Worm (Caenorhabditis elegans) whole organism, L3 larva: ENCODE data around the gene C10C6.7.

Experiments
- ZK546.5 ChIP-seq: sonication (generic microtip); optimal IDR thresholded peaks from 2 replicates; lab custom pipeline; 2017; ENCODE audit warnings: missing biosample characterization, missing genetic modification characterization
- ama-1 ChIP-seq: fragments of 150-350 bp; optimal IDR thresholded peaks from 2 replicates; lab custom pipeline; 2018
- ceh-16 ChIP-seq: sonication (generic microtip); optimal IDR thresholded peaks from 2 replicates; lab custom pipeline; 2017; ENCODE audit warnings: missing biosample characterization, missing genetic modification characterization
- ceh-82 ChIP-seq: fragments of 150-350 bp; optimal IDR thresholded peaks from 2 replicates; lab custom pipeline; 2014; ENCODE audit warnings: missing biosample characterization, missing genetic modification characterization
- elt-3 ChIP-seq, 3 experiments: fragments of 150-350 bp in 1 of 3; sonication (generic microtip) in 2 of 3; optimal IDR thresholded peaks; 2 replicates in 2 of 3; 4 replicates in 1 of 3; lab custom pipeline; 2014 to 2017; ENCODE audit warnings: missing biosample characterization in 3 of 3, missing genetic modification characterization in 3 of 3
- mdl-1 ChIP-seq: fragments of 150-350 bp; optimal IDR thresholded peaks from 2 replicates; lab custom pipeline; 2014; ENCODE audit warnings: missing biosample characterization, missing genetic modification characterization
- nhr-11 ChIP-seq: fragments of 150-350 bp; optimal IDR thresholded peaks from 2 replicates; lab custom pipeline; 2014; ENCODE audit warnings: missing biosample characterization, missing genetic modification characterization
- tbx-2 ChIP-seq: sonication (generic microtip); optimal IDR thresholded peaks from 2 replicates; lab custom pipeline; 2016; ENCODE audit warnings: mild to moderate bottlenecking, missing genetic modification characterization, missing compliant biosample characterization
- zag-1 ChIP-seq: fragments of 150-350 bp; optimal IDR thresholded peaks from 2 replicates; lab custom pipeline; 2014; ENCODE audit warnings: missing biosample characterization, missing genetic modification characterization

- no peak for TF ChIP-seq ZK546.5 (tag; lab: Kevin White, UChicago)
- TF ChIP-seq ceh-16 (tag; lab: Kevin White, UChicago) = no peak
- TF ChIP-seq ceh-82 (tag; lab: Kevin White, UChicago) = no peak
- no peak for TF ChIP-seq nhr-11 (tag; lab: Kevin White, UChicago)
- TF ChIP-seq ama-1 = no peak
- no peak for TF ChIP-seq zag-1 (tag; lab: Kevin White, UChicago)
- TF ChIP-seq tbx-2 (tag; lab: Kevin White, UChicago) = no peak
- no peak for TF ChIP-seq elt-3 (tag; optimal IDR thresholded peaks at IDR 0.05; lab: Kevin White, UChicago)
- TF ChIP-seq mdl-1 (tag; lab: Kevin White, UChicago) = no peak
Measured at ce11 chrIV:11421696-11422095, 45.6 kb downstream of the C10C6.7 start, which contains the start of gene F22B3.7.
